Fruit fly (Drosophila melanogaster) whole organism, wandering third instar larva: ENCODE measurements around the gene CG3036.

Experiments used
- CrebA ChIP-seq: fragments of 200-800 bp; sonication (Bioruptor generic); optimal IDR thresholded peaks from 2 replicates; lab custom pipeline; 2016; ENCODE audit warnings: missing biosample characterization, mild to moderate bottlenecking, missing genetic modification characterization, borderline replicate concordance
- Dfd ChIP-seq: fragments of >200 bp; optimal IDR thresholded peaks from 2 replicates; lab custom pipeline; 2017; ENCODE audit warnings: missing biosample characterization, missing genetic modification characterization
- HLH106 ChIP-seq: fragments of 200-800 bp; optimal IDR thresholded peaks from 3 replicates; lab custom pipeline; 2019; ENCODE audit warnings: missing biosample characterization, mild to moderate bottlenecking, missing genetic modification characterization, moderate library complexity
- Jra ChIP-seq: sonication (Bioruptor generic); optimal IDR thresholded peaks from 2 replicates; lab custom pipeline; 2016; ENCODE audit warnings: missing biosample characterization, missing genetic modification characterization
- br ChIP-seq: fragments of 200-800 bp; sonication (Bioruptor generic); optimal IDR thresholded peaks from 2 replicates; lab custom pipeline; 2016; ENCODE audit warnings: missing biosample characterization, missing genetic modification characterization
- fru ChIP-seq: fragments of 200-800 bp; sonication (Bioruptor generic); optimal IDR thresholded peaks from 3 replicates; lab custom pipeline; 2016; ENCODE audit warnings: missing biosample characterization, mild to moderate bottlenecking, missing genetic modification characterization
- jim ChIP-seq: fragments of 175-275, 200-325 bp; sonication (Bioruptor generic); optimal IDR thresholded peaks from 2 replicates; lab custom pipeline; 2016; ENCODE audit warnings: missing biosample characterization, mild to moderate bottlenecking, missing genetic modification characterization
- pan ChIP-seq: fragments of >200 bp; optimal IDR thresholded peaks from 2 replicates; lab custom pipeline; 2017
- usp ChIP-seq: fragments of >200 bp; optimal IDR thresholded peaks from 2 replicates; lab custom pipeline; 2017; ENCODE audit warnings: missing biosample characterization, missing genetic modification characterization

dm6 chr2L:4898165-4898564, 6.3 kb downstream of the CG3036 start:
- TF ChIP-seq usp (GFP tag; lab: Kevin White, UChicago) (no peak), fru (no peak), jim (GFP tag; lab: Kevin White, UChicago) (no peak), br (GFP tag; lab: Kevin White, UChicago) (no peak), Jra (GFP tag; lab: Kevin White, UChicago) (no peak), pan (no peak), HLH106 (tag; lab: Kevin White, UChicago) (no peak), CrebA (GFP tag; lab: Kevin White, UChicago) (no peak), Dfd (GFP tag; lab: Kevin White, UChicago) (no peak)
